Worm (Caenorhabditis elegans): ENCODE data around the gene gbh-1.

The gbh-1 gene

ce11 chrII:10706038-10706437 is 12.4 kb upstream of the gbh-1 start:
- TF ChIP-seq hmg-11 (tag; optimal IDR thresholded peaks at IDR 0.05) (no peak), nfya-1 (tag; optimal IDR thresholded peaks at IDR 0.05; ENCODE audit: insufficient read depth) (no peak), fkh-10 (GFP tag; optimal IDR thresholded peaks at IDR 0.05) (peak; percentile 71), nhr-25 (tag; optimal IDR thresholded peaks at IDR 0.05) (peak; percentile 18)

DNA sequence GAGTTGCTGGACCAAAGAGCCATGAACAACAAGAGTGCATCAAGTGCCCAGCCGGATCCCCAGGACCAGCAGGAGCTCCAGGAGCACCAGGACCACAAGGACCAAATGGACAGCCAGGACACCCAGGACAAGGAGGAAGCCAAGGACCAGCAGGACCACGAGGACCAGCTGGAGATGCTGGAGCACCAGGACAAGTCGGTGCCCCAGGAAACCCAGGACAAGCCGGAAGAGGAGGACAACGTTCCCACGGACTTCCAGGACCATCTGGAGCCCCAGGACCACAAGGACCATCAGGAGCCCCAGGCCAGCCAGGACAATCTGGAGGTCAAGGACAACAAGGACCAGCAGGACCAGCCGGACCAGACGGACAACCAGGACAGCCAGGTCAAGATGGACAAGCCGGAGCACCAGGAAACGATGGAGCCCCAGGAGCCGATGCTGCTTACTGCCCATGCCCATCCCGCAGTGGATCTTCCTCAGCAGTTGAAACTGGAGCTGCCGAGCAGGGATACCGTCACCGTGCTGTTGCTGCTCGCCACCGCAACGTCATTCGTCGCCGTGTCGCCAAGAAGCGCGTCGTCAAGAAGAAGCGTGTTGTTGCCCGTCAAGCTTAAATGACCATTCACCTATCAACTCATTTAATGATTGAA is 11.9 kb upstream of the gbh-1 start:
- no peak for TF ChIP-seq aly-2 (tag; optimal IDR thresholded peaks at IDR 0.05)
- TF ChIP-seq ceh-9 (tag; optimal IDR thresholded peaks at IDR 0.05): no peak
- TF ChIP-seq lin-39 (tag; optimal IDR thresholded peaks at IDR 0.05): no peak
- TF ChIP-seq elt-3 (tag; optimal IDR thresholded peaks at IDR 0.05): no peak
- no peak for TF ChIP-seq ZK546.5 (tag; optimal IDR thresholded peaks at IDR 0.05)
- no peak for TF ChIP-seq eor-1 (tag; optimal IDR thresholded peaks at IDR 0.05)
- no peak for TF ChIP-seq nhr-25 (tag; optimal IDR thresholded peaks at IDR 0.05)
- TF ChIP-seq ceh-28 (tag; optimal IDR thresholded peaks at IDR 0.05): no peak
- TF ChIP-seq ceh-16 (tag; optimal IDR thresholded peaks at IDR 0.05): no peak
- no peak for TF ChIP-seq fkh-10 (GFP tag; optimal IDR thresholded peaks at IDR 0.05)
- TF ChIP-seq lin-15B (tag; optimal IDR thresholded peaks at IDR 0.05): no peak
- TF ChIP-seq daf-12 (tag; optimal IDR thresholded peaks at IDR 0.05): no peak
- TF ChIP-seq elt-2 (tag; optimal IDR thresholded peaks at IDR 0.05): no peak
- TF ChIP-seq egl-5 (tag; optimal IDR thresholded peaks at IDR 0.05): no peak

ce11 chrII:10704575-10705170 is 11.1 kb upstream of the gbh-1 start, which contains the start of gene col-39:
Gene col-39, plus strand, starts transcription at chrII:10704916.
- TF ChIP-seq nhr-25 (tag; optimal IDR thresholded peaks at IDR 0.05): peak; percentile 56
- TF ChIP-seq lin-39 (tag; optimal IDR thresholded peaks at IDR 0.05): no peak
- TF ChIP-seq ama-1 (optimal IDR thresholded peaks at IDR 0.05): peak; percentile 69
- TF ChIP-seq nhr-237 (tag; optimal IDR thresholded peaks at IDR 0.05): no peak
- no peak for TF ChIP-seq nhr-12 (tag; optimal IDR thresholded peaks at IDR 0.05)
- no peak for TF ChIP-seq unc-39 (tag; optimal IDR thresholded peaks at IDR 0.05)
- TF ChIP-seq unc-62 (GFP tag; optimal IDR thresholded peaks at IDR 0.05): no peak

ce11 chrII:10703594-10704384 is 10.2 kb upstream of the gbh-1 start, which contains the start of gene col-79:
Gene col-79, plus strand, starts transcription at chrII:10703613.
- TF ChIP-seq nhr-25 (tag; optimal IDR thresholded peaks at IDR 0.05) (peak; percentile 69), mml-1 (tag; optimal IDR thresholded peaks at IDR 0.05) (no peak)

ce11 chrII:10696060-10696459 is 2.5 kb upstream of the gbh-1 start:
- TF ChIP-seq fkh-10 (GFP tag; optimal IDR thresholded peaks at IDR 0.05) (peak; percentile 5), nhr-12 (tag; optimal IDR thresholded peaks at IDR 0.05) (no peak), ceh-82 (tag; optimal IDR thresholded peaks at IDR 0.05) (no peak), nhr-237 (tag; optimal IDR thresholded peaks at IDR 0.05) (no peak)

- no peak for TF ChIP-seq ceh-9 (tag; optimal IDR thresholded peaks at IDR 0.05)
- no peak for TF ChIP-seq unc-62 (GFP tag; optimal IDR thresholded peaks at IDR 0.05)
- TF ChIP-seq tbx-2 (tag; optimal IDR thresholded peaks at IDR 0.05): no peak
- TF ChIP-seq pha-4 (tag; optimal IDR thresholded peaks at IDR 0.05): no peak
- TF ChIP-seq daf-12 (tag; optimal IDR thresholded peaks at IDR 0.05): no peak
- TF ChIP-seq sea-2 (GFP tag; optimal IDR thresholded peaks at IDR 0.05): no peak
- no peak for TF ChIP-seq jun-1 (tag; optimal IDR thresholded peaks at IDR 0.05)
- no peak for TF ChIP-seq fkh-2 (tag; optimal IDR thresholded peaks at IDR 0.05)
- TF ChIP-seq lsy-12 (tag; optimal IDR thresholded peaks at IDR 0.05): no peak
Measured at ce11 chrII:10694713-10695112, 1.1 kb upstream of the gbh-1 start, which contains the start of gene lgc-57. Gene lgc-57, plus strand, starts transcription at chrII:10695013.

All from whole organism, L3 larva.